Worm (Caenorhabditis elegans): ENCODE measurements around the gene fbxc-27.
A peak's percentile ranks its signal among the peaks of the same experiment; 100 is the strongest.

DNA sequence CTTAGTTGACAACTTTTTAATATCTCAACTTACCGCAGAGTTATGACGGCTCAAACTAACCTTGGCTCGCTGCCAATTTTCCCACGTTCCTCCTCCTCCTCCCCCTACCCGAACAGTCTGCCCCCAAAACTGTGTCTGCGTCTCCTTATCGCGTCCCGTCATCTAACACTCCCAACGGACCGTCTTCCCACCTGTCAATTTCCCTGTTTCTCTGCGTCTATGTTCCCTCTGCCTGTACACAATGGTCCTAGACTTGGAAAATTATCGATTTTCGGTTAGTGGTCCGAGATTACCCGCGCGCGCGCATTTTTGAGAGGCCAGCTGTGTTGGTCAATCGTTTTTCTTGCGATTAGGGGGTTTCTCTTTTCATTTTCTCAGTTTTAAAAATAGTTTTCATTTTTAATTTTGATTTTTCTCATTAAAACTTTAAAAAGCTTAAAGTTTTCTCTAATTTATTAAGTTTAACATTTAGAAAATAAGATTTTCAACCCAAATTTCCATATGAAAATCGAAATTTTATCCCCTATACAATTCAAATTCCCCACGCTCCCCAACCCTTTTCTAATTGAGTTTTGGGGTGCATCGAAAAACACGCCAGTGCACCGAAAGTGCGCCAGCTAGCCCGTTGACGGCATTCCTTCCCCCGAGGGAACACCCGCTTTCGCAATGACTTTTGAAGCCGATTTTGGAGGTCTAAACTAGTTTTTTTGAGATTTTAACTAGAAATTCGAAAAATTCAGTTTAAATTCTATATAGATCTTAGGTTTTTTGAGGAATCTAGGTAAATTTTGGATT, 36.4 kb upstream of the fbxc-27 start, which contains the start of gene alg-2:
- no peak for TF ChIP-seq pha-4 (tag; optimal IDR thresholded peaks at IDR 0.05)
- TF ChIP-seq F33H1.4 (GFP tag; IDR thresholded peaks at IDR 0.05): no peak
- TF ChIP-seq bed-2 (GFP tag; IDR thresholded peaks at IDR 0.05): no peak
- TF ChIP-seq T07F8.4 (tag; optimal IDR thresholded peaks at IDR 0.05): no peak
- no peak for TF ChIP-seq egl-18 (GFP tag; IDR thresholded peaks at IDR 0.05)
- no peak for TF ChIP-seq ceh-79 (tag; optimal IDR thresholded peaks at IDR 0.05)
- TF ChIP-seq ceh-58 (GFP tag; IDR thresholded peaks at IDR 0.05): no peak
- TF ChIP-seq dox-1 (GFP tag; IDR thresholded peaks at IDR 0.05): peak; percentile 36; the same call in 1 of the 2 replicates
- TF ChIP-seq lir-1 (GFP tag; conservative IDR thresholded peaks at IDR 0.05): no peak

Data from whole organism, young adult.